Fruit fly (Drosophila melanogaster) whole organism, embryonic: Measurements from ENCODE around the gene alpha-PheRS.

ENCODE experiments used
- CG1024 ChIP-seq: fragments of 200-800 bp; sonication (Bioruptor generic); IDR thresholded peaks from 2 replicates; pipeline ENCODE4 v1.3.6; 2022; ENCODE audit warnings: missing biosample characterization, missing genetic modification characterization
- CG11696 ChIP-seq: fragments of 200-800 bp; sonication (Bioruptor generic); IDR thresholded peaks from 2 replicates; pipeline ENCODE4 v1.3.6; 2022; ENCODE audit warnings: missing biosample characterization, missing genetic modification characterization
- CG13424 ChIP-seq: fragments of 200-800 bp; sonication (Bioruptor generic); optimal IDR thresholded peaks from 2 replicates; lab custom pipeline; 2019; ENCODE audit warnings: missing biosample characterization, mild to moderate bottlenecking, missing genetic modification characterization, moderate library complexity
- CG14860 ChIP-seq: fragments of 200-800 bp; sonication (Bioruptor generic); IDR thresholded peaks from 3 replicates; pipeline ENCODE4 v1.3.6; 2022; ENCODE audit warnings: missing biosample characterization, missing genetic modification characterization; ENCODE audit not compliant: partially characterized antibody
- CG15073 ChIP-seq: fragments of 200-800 bp; sonication (Bioruptor generic); optimal IDR thresholded peaks from 2 replicates; lab custom pipeline; 2016; ENCODE audit warnings: missing biosample characterization, missing genetic modification characterization
- CG15514 ChIP-seq: fragments of 200-800 bp; sonication (Bioruptor generic); optimal IDR thresholded peaks from 3 replicates; lab custom pipeline; 2017; ENCODE audit warnings: missing biosample characterization, missing genetic modification characterization, mild to moderate bottlenecking, moderate library complexity, missing genetic modification reagents
- CG17912 ChIP-seq: fragments of 200-800 bp; sonication (Bioruptor generic); optimal IDR thresholded peaks from 2 replicates; lab custom pipeline; 2018; ENCODE audit warnings: missing biosample characterization, mild to moderate bottlenecking, missing genetic modification characterization
- CG18262 ChIP-seq: fragments of 200-800 bp; optimal IDR thresholded peaks from 3 replicates; lab custom pipeline; 2019; ENCODE audit warnings: missing biosample characterization, mild to moderate bottlenecking, missing genetic modification characterization, moderate library complexity
- CG1832 ChIP-seq: fragments of 200-800 bp; sonication (Bioruptor generic); optimal IDR thresholded peaks from 2 replicates; lab custom pipeline; 2017; ENCODE audit warnings: missing biosample characterization, mild to moderate bottlenecking, missing genetic modification characterization, inconsistent platforms
- CG18764 ChIP-seq: fragments of 200-800 bp; sonication (Bioruptor generic); optimal IDR thresholded peaks from 3 replicates; lab custom pipeline; 2016; ENCODE audit warnings: missing biosample characterization, missing genetic modification characterization
- CG2120 ChIP-seq: fragments of 200-800 bp; sonication (Bioruptor generic); optimal IDR thresholded peaks from 3 replicates; lab custom pipeline; 2016; ENCODE audit warnings: missing biosample characterization, missing genetic modification characterization
- CG30403 ChIP-seq: fragments of 200-800 bp; sonication (Bioruptor generic); optimal IDR thresholded peaks from 3 replicates; lab custom pipeline; 2016; ENCODE audit warnings: missing biosample characterization, missing genetic modification characterization
- CG31441 ChIP-seq: fragments of 200-800 bp; sonication (Bioruptor generic); IDR thresholded peaks from 2 replicates; pipeline ENCODE4 v1.3.6; 2022; ENCODE audit warnings: missing biosample characterization, missing genetic modification characterization
- CG33213 ChIP-seq: fragments of 200-800 bp; sonication (Bioruptor generic); optimal IDR thresholded peaks from 3 replicates; lab custom pipeline; 2016; ENCODE audit warnings: missing biosample characterization, missing genetic modification characterization
- CG8089 ChIP-seq: fragments of 200-800 bp; sonication (Bioruptor generic); optimal IDR thresholded peaks from 3 replicates; lab custom pipeline; 2016; ENCODE audit warnings: missing biosample characterization, missing genetic modification characterization
- CG9215 ChIP-seq: fragments of 200-800 bp; sonication (Bioruptor generic); IDR thresholded peaks from 2 replicates; pipeline ENCODE4 v1.3.6; 2022; ENCODE audit warnings: missing biosample characterization, missing genetic modification characterization
- Dfd ChIP-seq, 2 experiments: fragments of >200 bp; optimal IDR thresholded peaks; 2 replicates each; lab custom pipeline; 2017; ENCODE audit warnings: missing biosample characterization in 2 of 2, missing genetic modification characterization in 2 of 2
- Dip3 ChIP-seq: fragments of 200-800 bp; sonication (Bioruptor generic); optimal IDR thresholded peaks from 3 replicates; lab custom pipeline; 2016; ENCODE audit warnings: missing biosample characterization, missing genetic modification characterization
- Doc3 ChIP-seq: fragments of 200-800 bp; sonication (Bioruptor generic); IDR thresholded peaks from 3 replicates; pipeline ENCODE4 v1.3.6; 2022; ENCODE audit warnings: missing biosample characterization, missing genetic modification characterization; ENCODE audit not compliant: partially characterized antibody
- Drgx ChIP-seq: fragments of 200-800 bp; sonication (Bioruptor generic); IDR thresholded peaks from 2 replicates; pipeline ENCODE4 v1.3.6; 2022; ENCODE audit warnings: missing biosample characterization, missing genetic modification characterization
- Gsc ChIP-seq: fragments of 200-800 bp; sonication (Bioruptor generic); IDR thresholded peaks from 2 replicates; pipeline ENCODE4 v1.3.6; 2022; ENCODE audit warnings: missing biosample characterization, missing genetic modification characterization
- Hmx ChIP-seq: fragments of 200-800 bp; sonication (Bioruptor generic); optimal IDR thresholded peaks from 2 replicates; lab custom pipeline; 2016; ENCODE audit warnings: missing biosample characterization, missing genetic modification characterization
- Hr78 ChIP-seq, 2 experiments: fragments of 200-800 bp in 1 of 2; fragments of >200 bp in 1 of 2; sonication (Bioruptor generic) in 1 of 2; optimal IDR thresholded peaks; 2 replicates each; lab custom pipeline; 2017 to 2019; ENCODE audit warnings: missing biosample characterization in 2 of 2, missing genetic modification characterization in 2 of 2, mild to moderate bottlenecking in 1 of 2, moderate library complexity in 1 of 2
- NFAT ChIP-seq: fragments of 200-800 bp; sonication (Bioruptor generic); IDR thresholded peaks from 2 replicates; pipeline ENCODE4 v1.3.6; 2022; ENCODE audit warnings: missing biosample characterization, missing genetic modification characterization
- Ptx1 ChIP-seq: fragments of 200-800 bp; sonication (Bioruptor generic); IDR thresholded peaks from 2 replicates; pipeline ENCODE4 v1.3.6; 2022; ENCODE audit warnings: missing biosample characterization, missing genetic modification characterization
- Taf1 ChIP-seq: fragments of 200-800 bp; sonication (Bioruptor generic); IDR thresholded peaks from 2 replicates; pipeline ENCODE4 v1.3.6; 2022; ENCODE audit warnings: missing biosample characterization, missing genetic modification characterization
- Trl ChIP-seq, 3 experiments: fragments of >200 bp in 2 of 3; fragments of 200-800 bp in 1 of 3; sonication (Bioruptor generic) in 1 of 3; optimal IDR thresholded peaks; 2 replicates in 1 of 3; 3 replicates in 2 of 3; lab custom pipeline; 2016 to 2017; ENCODE audit warnings: missing biosample characterization in 1 of 3, missing genetic modification characterization in 1 of 3
- ap ChIP-seq: fragments of 200-800 bp; sonication (Bioruptor generic); IDR thresholded peaks from 2 replicates; pipeline ENCODE4 v1.3.6; 2022; ENCODE audit warnings: missing biosample characterization, missing genetic modification characterization
- bcd ChIP-seq: fragments of 200-800 bp; sonication (Bioruptor generic); optimal IDR thresholded peaks from 2 replicates; lab custom pipeline; 2017; ENCODE audit warnings: missing biosample characterization, mild to moderate bottlenecking, missing genetic modification characterization
- btn ChIP-seq: fragments of 200-800 bp; sonication (Bioruptor generic); optimal IDR thresholded peaks from 2 replicates; lab custom pipeline; 2016; ENCODE audit warnings: missing biosample characterization, missing genetic modification characterization
- cad ChIP-seq: fragments of >200 bp; optimal IDR thresholded peaks from 2 replicates; lab custom pipeline; 2017; ENCODE audit warnings: missing biosample characterization, missing genetic modification characterization
- cas ChIP-seq: fragments of 200-800 bp; sonication (Bioruptor generic); IDR thresholded peaks from 2 replicates; pipeline ENCODE4 v1.3.6; 2022; ENCODE audit warnings: missing biosample characterization, missing genetic modification characterization
- danr ChIP-seq: fragments of 200-800 bp; sonication (Bioruptor generic); IDR thresholded peaks from 2 replicates; pipeline ENCODE4 v1.3.6; 2022; ENCODE audit warnings: missing biosample characterization, missing genetic modification characterization
- dmrt11E ChIP-seq: fragments of 200-800 bp; sonication (Bioruptor generic); optimal IDR thresholded peaks from 3 replicates; lab custom pipeline; 2018; ENCODE audit warnings: missing biosample characterization, mild to moderate bottlenecking, missing genetic modification characterization, moderate library complexity
- fu2 ChIP-seq: fragments of 200-800 bp; sonication (Bioruptor generic); optimal IDR thresholded peaks from 2 replicates; lab custom pipeline; 2016; ENCODE audit warnings: missing biosample characterization, missing genetic modification characterization
- grau ChIP-seq: fragments of 200-800 bp; optimal IDR thresholded peaks from 3 replicates; lab custom pipeline; 2019; ENCODE audit warnings: missing biosample characterization, mild to moderate bottlenecking, missing genetic modification characterization, moderate library complexity
- h ChIP-seq: fragments of >200 bp; optimal IDR thresholded peaks from 2 replicates; lab custom pipeline; 2017
- ind ChIP-seq: fragments of 200-800 bp; sonication (Bioruptor generic); optimal IDR thresholded peaks from 3 replicates; lab custom pipeline; 2016; ENCODE audit warnings: missing biosample characterization, missing genetic modification characterization
- kay ChIP-seq: fragments of 200-800 bp; sonication (Bioruptor generic); optimal IDR thresholded peaks from 2 replicates; lab custom pipeline; 2016; ENCODE audit warnings: missing biosample characterization, missing genetic modification characterization
- nerfin-2 ChIP-seq: fragments of 200-800 bp; sonication (Bioruptor generic); IDR thresholded peaks from 2 replicates; pipeline ENCODE4 v1.3.6; 2022; ENCODE audit warnings: missing biosample characterization, missing genetic modification characterization; ENCODE audit not compliant: partially characterized antibody
- prd ChIP-seq, 3 experiments: fragments of >200 bp in 2 of 3; fragments of 200-800 bp in 1 of 3; sonication (Bioruptor generic) in 1 of 3; optimal IDR thresholded peaks in 2 of 3; IDR thresholded peaks in 1 of 3; 2 replicates in 2 of 3; 3 replicates in 1 of 3; pipeline versions ENCODE4 v1.3.6 to Lab custom; 2017 to 2022; ENCODE audit warnings: missing biosample characterization in 1 of 3, missing genetic modification characterization in 1 of 3
- row ChIP-seq: fragments of 200-800 bp; sonication (Bioruptor generic); IDR thresholded peaks from 3 replicates; pipeline ENCODE4 v1.3.6; 2022; ENCODE audit warnings: missing biosample characterization, missing genetic modification characterization
- slp2 ChIP-seq: fragments of 200-800 bp; sonication (Bioruptor generic); optimal IDR thresholded peaks from 2 replicates; lab custom pipeline; 2016; ENCODE audit warnings: missing biosample characterization, missing genetic modification characterization
- sqz ChIP-seq: fragments of 200-800 bp; sonication (Bioruptor generic); optimal IDR thresholded peaks from 3 replicates; lab custom pipeline; 2018; ENCODE audit warnings: missing biosample characterization, mild to moderate bottlenecking, missing genetic modification characterization
- stc ChIP-seq: fragments of 200-800 bp; sonication (Bioruptor generic); IDR thresholded peaks from 2 replicates; pipeline ENCODE4 v1.3.6; 2022; ENCODE audit warnings: missing biosample characterization, missing genetic modification characterization
- tgo ChIP-seq: fragments of 200-800 bp; sonication (Bioruptor generic); IDR thresholded peaks from 3 replicates; pipeline ENCODE4 v1.3.6; 2022; ENCODE audit warnings: missing biosample characterization, missing genetic modification characterization
- toy ChIP-seq: fragments of 200-800 bp; sonication (Bioruptor generic); IDR thresholded peaks from 2 replicates; pipeline ENCODE4 v1.3.6; 2022; ENCODE audit warnings: missing biosample characterization, missing genetic modification characterization
- zfh2 ChIP-seq: fragments of 200-800 bp; sonication (Bioruptor generic); optimal IDR thresholded peaks from 2 replicates; lab custom pipeline; 2016; ENCODE audit warnings: missing biosample characterization, missing genetic modification characterization

Gene alpha-PheRS

DNA sequence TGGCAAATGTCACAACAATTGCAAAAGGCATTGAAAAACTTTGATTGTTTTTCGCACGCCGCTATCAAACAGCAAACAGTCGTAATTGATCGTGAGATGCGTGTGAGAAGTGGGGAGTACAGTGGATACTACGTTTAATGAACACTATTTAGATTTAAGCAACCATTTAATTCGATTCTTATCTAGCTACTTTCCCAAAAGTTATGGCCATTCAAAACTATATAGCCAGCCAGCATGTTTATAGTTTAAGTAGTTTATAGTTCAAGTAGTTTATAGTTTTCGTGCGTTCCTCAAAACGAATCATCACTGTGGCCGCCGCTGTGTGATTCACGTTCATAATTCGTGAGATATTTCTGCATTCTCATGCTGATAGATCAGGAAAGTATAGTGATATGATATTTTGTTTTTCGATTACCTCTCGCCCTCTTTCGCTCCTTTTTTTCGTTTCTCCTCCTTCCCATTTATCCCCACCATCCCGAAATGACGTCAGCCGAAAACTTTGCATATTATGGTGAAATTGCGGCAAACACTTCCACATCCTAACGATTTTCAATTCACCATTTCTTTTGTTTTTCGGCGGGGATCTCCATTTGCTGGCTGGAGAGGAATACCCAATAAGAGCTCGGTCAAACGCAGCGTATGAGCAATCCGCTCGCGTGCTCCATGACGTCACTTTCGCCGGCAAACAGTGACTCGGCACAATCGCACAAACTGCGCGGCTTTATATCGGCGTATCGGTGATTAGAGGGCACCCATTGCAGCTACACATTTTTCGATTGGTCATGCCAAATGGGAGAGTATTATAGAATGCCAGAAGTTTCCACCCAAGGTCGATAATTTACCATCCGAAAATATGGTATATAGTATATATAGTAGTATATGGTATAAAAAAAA is 31.8 kb downstream of the alpha-PheRS start (continued):
- peak; percentile 33; the same call in 1 of the 2 replicates for TF ChIP-seq stc (GFP tag; lab: Robert Waterston, UW)
- TF ChIP-seq prd (optimal IDR thresholded peaks at IDR 0.05; lab: Kevin White, UChicago): no peak
- TF ChIP-seq prd (GFP tag; IDR thresholded peaks at IDR 0.05; lab: Robert Waterston, UW): peak; percentile 47; the same call in 2 of the 3 replicates
- peak; percentile 91 for TF ChIP-seq CG2120 (GFP tag; lab: Kevin White, UChicago)
- TF ChIP-seq ind: peak; percentile 56
- TF ChIP-seq row: peak; percentile 85
- TF ChIP-seq CG30403 (GFP tag; lab: Kevin White, UChicago): peak; percentile 52
- TF ChIP-seq h (lab: Kevin White, UChicago): no peak
- peak; percentile 74 for TF ChIP-seq Dip3 (GFP tag; lab: Kevin White, UChicago)
- no peak for TF ChIP-seq CG15073
- TF ChIP-seq CG15514: peak; percentile 67
- TF ChIP-seq CG14860: no peak
- TF ChIP-seq NFAT (GFP tag; lab: Robert Waterston, UW): peak; percentile 72; the same call in 1 of the 2 replicates

dm6 chrX:8112715-8113114 is 32.7 kb downstream of the alpha-PheRS start:
- TF ChIP-seq grau (tag; lab: Kevin White, UChicago) (no peak), CG11696 (no peak), Gsc (GFP tag; lab: Robert Waterston, UW) (no peak), cas (GFP tag; lab: Robert Waterston, UW) (no peak), CG17912 (GFP tag; lab: Kevin White, UChicago) (no peak), fu2 (peak; percentile 2), CG33213 (GFP tag; lab: Kevin White, UChicago) (no peak), CG1832 (GFP tag; lab: Kevin White, UChicago) (no peak), bcd (GFP tag; lab: Kevin White, UChicago) (no peak), prd (optimal IDR thresholded peaks at IDR 0.05; lab: Kevin White, UChicago) (no peak), prd (GFP tag; IDR thresholded peaks at IDR 0.05; lab: Robert Waterston, UW) (no peak; the same call in 2 of the 3 replicates), CG31441 (GFP tag; lab: Robert Waterston, UW) (no peak), CG9215 (GFP tag; lab: Robert Waterston, UW) (0 out of 2 replicates have a peak, but pooled peaks have one; percentile 15), slp2 (GFP tag; lab: Kevin White, UChicago) (no peak), zfh2 (peak; percentile 3), Taf1 (GFP tag; lab: Robert Waterston, UW) (0 out of 2 replicates have a peak, but pooled peaks have one; percentile 25), Hmx (GFP tag; lab: Kevin White, UChicago) (no peak), Trl (optimal IDR thresholded peaks at IDR 0.05; lab: Kevin White, UChicago) (no peak), Trl (GFP tag; optimal IDR thresholded peaks at IDR 0.05; lab: Kevin White, UChicago) (peak; percentile 5), Drgx (GFP tag; lab: Robert Waterston, UW) (no peak), ap (GFP tag; lab: Robert Waterston, UW) (no peak), toy (GFP tag; lab: Robert Waterston, UW) (no peak), Hr78 (GFP tag; optimal IDR thresholded peaks at IDR 0.05; lab: Kevin White, UChicago) (no peak), CG8089 (GFP tag; lab: Kevin White, UChicago) (no peak), tgo (peak; percentile 38; the same call in 1 of the 3 replicates), Doc3 (no peak), danr (GFP tag; lab: Robert Waterston, UW) (no peak), Ptx1 (GFP tag; lab: Robert Waterston, UW) (peak; percentile 46; the same call in 1 of the 2 replicates), CG1024 (no peak), nerfin-2 (no peak), Dfd (GFP tag; optimal IDR thresholded peaks at IDR 0.05; lab: Kevin White, UChicago) (no peak), btn (GFP tag; lab: Kevin White, UChicago) (no peak), CG18764 (GFP tag; lab: Kevin White, UChicago) (no peak), CG18262 (no peak), kay (no peak), CG15514 (peak; percentile 17), sqz (GFP tag; lab: Kevin White, UChicago) (no peak), cad (GFP tag; lab: Kevin White, UChicago) (no peak), dmrt11E (tag; lab: Kevin White, UChicago) (no peak), CG13424 (tag; lab: Kevin White, UChicago) (no peak)
